Worm (Caenorhabditis elegans): Measurements from ENCODE around the gene swm-1.

DNA sequence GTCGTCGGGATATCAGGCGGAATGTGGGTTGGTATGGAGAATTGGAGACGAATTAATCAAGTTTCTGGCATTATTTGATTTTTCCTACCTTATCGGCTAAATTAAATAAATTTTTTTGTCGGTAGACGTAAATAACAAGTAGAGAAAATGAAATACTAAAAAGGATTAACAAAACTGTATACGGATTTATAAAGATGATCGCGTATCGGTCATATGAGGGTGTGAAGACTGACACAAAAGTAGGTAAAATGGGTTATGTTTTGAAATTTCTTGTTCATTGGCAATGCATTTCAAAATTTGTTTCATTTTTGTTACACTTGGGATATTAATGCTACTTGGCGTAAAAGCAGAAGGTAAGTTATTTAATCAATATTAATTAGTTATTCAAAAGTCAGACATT lies 4.8 kb upstream of the swm-1 start, which contains the start of the genes C25E10.16 and C25E10.13:
- TF ChIP-seq fkh-10 (GFP tag; optimal IDR thresholded peaks at IDR 0.05) (no peak), mml-1 (tag; optimal IDR thresholded peaks at IDR 0.05) (no peak), lin-39 (tag; optimal IDR thresholded peaks at IDR 0.05) (no peak), elt-3 (tag; optimal IDR thresholded peaks at IDR 0.05) (no peak)
